Worm (Caenorhabditis elegans): Measurements from ENCODE around the gene F15B9.10.

- no peak for TF ChIP-seq alr-1 (tag; optimal IDR thresholded peaks at IDR 0.05)
- no peak for TF ChIP-seq snpc-4 (tag; optimal IDR thresholded peaks at IDR 0.05)
- no peak for TF ChIP-seq zag-1 (tag; optimal IDR thresholded peaks at IDR 0.05)
- TF ChIP-seq nhr-10 (tag; optimal IDR thresholded peaks at IDR 0.05), result no peak
- no peak for TF ChIP-seq blmp-1 (tag; optimal IDR thresholded peaks at IDR 0.05; ENCODE audit: insufficient read depth)
- no peak for TF ChIP-seq nhr-237 (tag; optimal IDR thresholded peaks at IDR 0.05)
- TF ChIP-seq lsy-2 (tag; optimal IDR thresholded peaks at IDR 0.05), result no peak
- no peak for TF ChIP-seq ztf-4 (tag; optimal IDR thresholded peaks at IDR 0.05)
These were observed 9.5 kb upstream of the F15B9.10 start for ce11 chrV:13018233-13018632.

Data from whole organism, L2 larva.